Worm (Caenorhabditis elegans): ENCODE results near the gene Y43F8B.22.

Y43F8B.22 gene

ce11 chrV:19522551-19523137, 40.0 kb downstream of the Y43F8B.22 start (continued):
- TF ChIP-seq nhr-11 (tag; optimal IDR thresholded peaks at IDR 0.05) (no peak), sem-4 (tag; optimal IDR thresholded peaks at IDR 0.05) (peak; percentile 91), alr-1 (tag; optimal IDR thresholded peaks at IDR 0.05) (no peak), mdl-1 (tag; optimal IDR thresholded peaks at IDR 0.05) (peak; percentile 75 to 89), ZK546.5 (tag; optimal IDR thresholded peaks at IDR 0.05) (no peak), lin-11 (tag; optimal IDR thresholded peaks at IDR 0.05) (peak; percentile 52), gmeb-1 (tag; optimal IDR thresholded peaks at IDR 0.05) (peak; percentile 77), nhr-237 (tag; optimal IDR thresholded peaks at IDR 0.05) (peak; percentile 47), blmp-1 (tag; optimal IDR thresholded peaks at IDR 0.05; ENCODE audit: insufficient read depth) (peak; percentile 77), elt-3 (tag; optimal IDR thresholded peaks at IDR 0.05) (no peak), sma-9 (GFP tag; optimal IDR thresholded peaks at IDR 0.05) (peak; percentile 98), sma-9 (tag; optimal IDR thresholded peaks at IDR 0.05) (peak; percentile 30), ama-1 (optimal IDR thresholded peaks at IDR 0.05) (peak; percentile 94)

ce11 chrV:19524569-19524968, 41.9 kb downstream of the Y43F8B.22 start:
- TF ChIP-seq F13H6.1 (tag; optimal IDR thresholded peaks at IDR 0.05) (peak; percentile 4), lsy-2 (tag; optimal IDR thresholded peaks at IDR 0.05) (peak in 1 of 2 experiments; percentile 34), blmp-1 (tag; optimal IDR thresholded peaks at IDR 0.05; ENCODE audit: insufficient read depth) (no peak), crh-2 (tag; optimal IDR thresholded peaks at IDR 0.05) (peak; percentile 82), zag-1 (tag; optimal IDR thresholded peaks at IDR 0.05) (no peak), sma-9 (GFP tag; optimal IDR thresholded peaks at IDR 0.05) (peak; percentile 66), sma-9 (tag; optimal IDR thresholded peaks at IDR 0.05) (no peak), fos-1 (tag; optimal IDR thresholded peaks at IDR 0.05) (peak; percentile 6), dmd-4 (tag; optimal IDR thresholded peaks at IDR 0.05) (no peak), nhr-129 (tag; optimal IDR thresholded peaks at IDR 0.05) (no peak), mdl-1 (tag; optimal IDR thresholded peaks at IDR 0.05) (peak in 1 of 2 experiments; percentile 33), nhr-77 (tag; optimal IDR thresholded peaks at IDR 0.05) (no peak), unc-62 (GFP tag; optimal IDR thresholded peaks at IDR 0.05) (no peak), skn-1 (tag; optimal IDR thresholded peaks at IDR 0.05) (no peak)

- no peak for TF ChIP-seq zag-1 (tag; optimal IDR thresholded peaks at IDR 0.05)
- TF ChIP-seq nhr-23 (tag; optimal IDR thresholded peaks at IDR 0.05): no peak
- no peak for TF ChIP-seq alr-1 (tag; optimal IDR thresholded peaks at IDR 0.05)
- no peak for TF ChIP-seq gmeb-1 (tag; optimal IDR thresholded peaks at IDR 0.05)
- no peak for TF ChIP-seq nhr-129 (tag; optimal IDR thresholded peaks at IDR 0.05)
- TF ChIP-seq ceh-82 (tag; optimal IDR thresholded peaks at IDR 0.05): no peak
- no peak for TF ChIP-seq F13H6.1 (tag; optimal IDR thresholded peaks at IDR 0.05)
- TF ChIP-seq unc-39 (tag; optimal IDR thresholded peaks at IDR 0.05): no peak
- peak; percentile 9 for TF ChIP-seq sma-9 (GFP tag; optimal IDR thresholded peaks at IDR 0.05)
- no peak for TF ChIP-seq sma-9 (tag; optimal IDR thresholded peaks at IDR 0.05)
- no peak for TF ChIP-seq sem-4 (tag; optimal IDR thresholded peaks at IDR 0.05)
- no peak for TF ChIP-seq elt-3 (tag; optimal IDR thresholded peaks at IDR 0.05)
- no peak for TF ChIP-seq ztf-11 (tag; optimal IDR thresholded peaks at IDR 0.05)
- no peak for TF ChIP-seq ama-1 (optimal IDR thresholded peaks at IDR 0.05)
- TF ChIP-seq skn-1 (tag; optimal IDR thresholded peaks at IDR 0.05): no peak
- no peak for TF ChIP-seq dmd-4 (tag; optimal IDR thresholded peaks at IDR 0.05)
- TF ChIP-seq lin-11 (tag; optimal IDR thresholded peaks at IDR 0.05): no peak
- no peak for TF ChIP-seq peb-1 (tag; optimal IDR thresholded peaks at IDR 0.05)
- no peak for TF ChIP-seq mbf-1 (tag; optimal IDR thresholded peaks at IDR 0.05)
- TF ChIP-seq ztf-1 (GFP tag; conservative IDR thresholded peaks at IDR 0.05): no peak
- TF ChIP-seq nhr-25 (tag; optimal IDR thresholded peaks at IDR 0.05): peak; percentile 65
- no peak for TF ChIP-seq lsy-2 (tag; optimal IDR thresholded peaks at IDR 0.05)
- TF ChIP-seq nhr-237 (tag; optimal IDR thresholded peaks at IDR 0.05): no peak
- no peak for TF ChIP-seq sma-3 (GFP tag; optimal IDR thresholded peaks at IDR 0.05)
- TF ChIP-seq blmp-1 (tag; optimal IDR thresholded peaks at IDR 0.05; ENCODE audit: insufficient read depth): peak; percentile 26
- no peak for TF ChIP-seq ztf-4 (tag; optimal IDR thresholded peaks at IDR 0.05)
Observed at ce11 chrV:19526197-19526596, 43.6 kb downstream of the Y43F8B.22 start.

ce11 chrV:19527565-19527964, 44.9 kb downstream of the Y43F8B.22 start:
- TF ChIP-seq mdl-1 (tag; optimal IDR thresholded peaks at IDR 0.05) (peak in 1 of 2 experiments; percentile 33), ama-1 (optimal IDR thresholded peaks at IDR 0.05) (no peak), R02D3.7 (tag; optimal IDR thresholded peaks at IDR 0.05) (no peak), lin-39 (tag; optimal IDR thresholded peaks at IDR 0.05) (no peak), ztf-1 (GFP tag; conservative IDR thresholded peaks at IDR 0.05) (no peak), nhr-21 (tag; optimal IDR thresholded peaks at IDR 0.05) (peak; percentile 53), lin-11 (tag; optimal IDR thresholded peaks at IDR 0.05) (no peak), unc-62 (GFP tag; optimal IDR thresholded peaks at IDR 0.05) (no peak), alr-1 (tag; optimal IDR thresholded peaks at IDR 0.05) (no peak), gmeb-1 (tag; optimal IDR thresholded peaks at IDR 0.05) (peak; percentile 66), lsy-2 (tag; optimal IDR thresholded peaks at IDR 0.05) (peak in 1 of 2 experiments; percentile 13), C34F6.9 (tag; optimal IDR thresholded peaks at IDR 0.05) (no peak), elt-1 (tag; optimal IDR thresholded peaks at IDR 0.05) (no peak), egl-27 (tag; optimal IDR thresholded peaks at IDR 0.05) (peak; percentile 30), sma-3 (GFP tag; optimal IDR thresholded peaks at IDR 0.05) (peak; percentile 73), F13H6.1 (tag; optimal IDR thresholded peaks at IDR 0.05) (peak; percentile 60), aly-2 (tag; optimal IDR thresholded peaks at IDR 0.05) (no peak), ztf-11 (tag; optimal IDR thresholded peaks at IDR 0.05) (no peak), Y55F3AM.14 (GFP tag; optimal IDR thresholded peaks at IDR 0.05) (no peak), nhr-11 (tag; optimal IDR thresholded peaks at IDR 0.05) (no peak), unc-39 (tag; optimal IDR thresholded peaks at IDR 0.05) (no peak), zag-1 (tag; optimal IDR thresholded peaks at IDR 0.05) (no peak), sma-9 (GFP tag; optimal IDR thresholded peaks at IDR 0.05) (peak; percentile 96), sma-9 (tag; optimal IDR thresholded peaks at IDR 0.05) (no peak), nhr-25 (tag; optimal IDR thresholded peaks at IDR 0.05) (peak; percentile 57), ceh-16 (tag; optimal IDR thresholded peaks at IDR 0.05) (no peak), nhr-10 (tag; optimal IDR thresholded peaks at IDR 0.05) (no peak), crh-2 (tag; optimal IDR thresholded peaks at IDR 0.05) (peak; percentile 98), dmd-4 (tag; optimal IDR thresholded peaks at IDR 0.05) (no peak)
